Fruit fly (Drosophila melanogaster): ENCODE results near the gene Cp7Fa.

- TF ChIP-seq insv (optimal IDR thresholded peaks at IDR 0.05): no peak
- TF ChIP-seq Myc (optimal IDR thresholded peaks at IDR 0.05): no peak
- no peak for TF ChIP-seq h (optimal IDR thresholded peaks at IDR 0.05)
Measured at dm6 chrX:8450214-8450904, 20.3 kb upstream of the Cp7Fa start.
